Fruit fly (Drosophila melanogaster): ENCODE measurements around the gene Kcmf1.
A peak's percentile ranks its signal among the peaks of the same experiment; 100 is the strongest.

The Kcmf1 gene

DNA sequence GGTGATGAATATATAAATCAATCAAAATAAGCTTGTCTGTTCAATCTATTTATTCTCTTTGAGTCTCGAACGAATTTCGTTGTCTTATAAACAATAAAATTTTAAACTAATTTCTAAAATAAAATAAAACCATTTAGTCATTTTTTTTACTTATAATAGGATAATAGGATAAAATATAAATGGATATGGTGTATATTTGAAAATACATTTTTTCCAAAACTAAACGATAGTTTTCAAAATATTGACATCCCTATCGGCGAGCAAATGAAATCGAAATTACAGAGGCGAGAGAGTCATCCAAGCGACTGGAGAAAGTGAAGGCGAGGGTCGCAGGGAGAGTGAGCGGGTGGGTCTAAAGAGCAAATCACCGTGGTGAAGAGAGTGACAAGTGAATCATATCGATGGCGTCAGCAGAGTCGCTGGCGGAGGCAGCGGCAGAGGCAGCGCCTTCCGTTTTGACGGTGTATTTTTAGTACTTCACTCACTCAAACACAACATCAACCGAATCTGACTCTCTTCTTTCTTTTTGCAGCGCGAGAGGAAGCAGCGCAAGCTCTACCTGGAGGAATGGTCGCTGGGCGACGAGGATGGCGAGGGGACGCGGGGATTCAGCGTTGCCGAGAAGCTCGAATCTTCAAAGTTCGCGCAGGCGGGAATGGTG, 42.8 kb upstream of the Kcmf1 start (continued):
- peak; percentile 95 for TF ChIP-seq CG34376 (GFP tag; optimal IDR thresholded peaks at IDR 0.05)
- TF ChIP-seq CG2889 (GFP tag; IDR thresholded peaks at IDR 0.05): no peak
- TF ChIP-seq Scr (GFP tag; IDR thresholded peaks at IDR 0.05; ENCODE audit: partially characterized antibody): no peak

DNA sequence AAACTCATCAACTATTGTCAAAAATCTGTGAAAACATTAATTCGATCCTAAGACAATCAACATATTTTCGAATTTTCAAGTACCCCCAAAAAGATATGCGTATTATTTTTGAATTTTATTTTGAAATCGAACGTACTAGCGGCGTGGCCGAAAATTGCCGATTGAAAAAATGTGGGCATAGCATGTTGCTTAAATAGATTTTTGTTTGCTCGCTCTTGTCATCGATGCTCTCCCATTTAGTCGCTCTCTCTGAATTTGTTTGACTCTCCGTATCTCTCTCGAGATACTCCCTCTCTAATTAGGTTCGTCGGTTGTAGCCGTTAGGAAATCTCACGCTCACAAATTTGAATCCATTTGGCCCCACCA, 42.3 kb upstream of the Kcmf1 start:
- TF ChIP-seq Jarid2 (GFP tag; optimal IDR thresholded peaks at IDR 0.05) (peak; percentile 51), Trl (optimal IDR thresholded peaks at IDR 0.05) (peak in 1 of 2 experiments; percentile 98), Trl (GFP tag; optimal IDR thresholded peaks at IDR 0.05) (peak; percentile 7), CG13624 (GFP tag; optimal IDR thresholded peaks at IDR 0.05) (peak; percentile 35), CG6813 (GFP tag; optimal IDR thresholded peaks at IDR 0.05) (no peak), yki (optimal IDR thresholded peaks at IDR 0.05) (peak; percentile 88), NC2α (GFP tag; optimal IDR thresholded peaks at IDR 0.05) (peak; percentile 24), CG4282 (GFP tag; optimal IDR thresholded peaks at IDR 0.05) (no peak), luna (GFP tag; optimal IDR thresholded peaks at IDR 0.05) (peak; percentile 8), gro (GFP tag; optimal IDR thresholded peaks at IDR 0.05) (peak; percentile 24), CG8290 (GFP tag; optimal IDR thresholded peaks at IDR 0.05) (no peak), CG8290 (tag; optimal IDR thresholded peaks at IDR 0.05) (peak in 1 of 2 experiments; percentile 70), Med (GFP tag) (peak; percentile 82), maf-S (GFP tag; optimal IDR thresholded peaks at IDR 0.05) (peak; percentile 21), CG4707 (GFP tag; optimal IDR thresholded peaks at IDR 0.05) (no peak)

DNA sequence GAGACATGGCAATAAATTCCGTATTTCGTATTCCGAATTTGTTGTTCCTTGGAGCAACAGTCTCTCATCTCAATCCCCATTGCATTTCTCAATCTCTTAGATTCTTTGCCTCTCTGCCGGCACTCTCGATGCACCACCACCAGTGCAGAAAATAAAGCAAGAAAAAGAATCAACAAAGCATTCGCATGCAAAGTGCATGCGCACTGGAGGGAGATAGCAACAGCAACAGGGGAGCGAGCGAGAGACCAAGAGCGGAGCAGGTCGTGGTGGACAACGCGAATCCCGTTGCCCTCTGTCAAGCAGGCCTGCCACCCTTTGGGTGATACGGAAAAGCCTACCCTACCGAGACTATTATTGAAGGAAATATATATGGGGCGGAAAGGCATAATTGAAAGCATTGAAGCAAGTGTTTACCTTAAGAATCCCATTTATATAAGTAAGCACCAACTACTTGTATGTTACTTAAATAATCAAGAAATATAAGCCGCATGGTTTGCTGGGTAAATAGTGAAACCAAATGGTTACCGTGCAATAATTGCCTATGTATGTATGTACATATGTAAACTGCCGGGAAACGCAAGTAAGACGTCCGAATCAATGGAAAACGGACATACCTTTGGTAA, 41.8 kb upstream of the Kcmf1 start:
- TF ChIP-seq pros (GFP tag; optimal IDR thresholded peaks at IDR 0.05) (peak; percentile 77), CG30403 (GFP tag; optimal IDR thresholded peaks at IDR 0.05) (no peak), Pdp1 (GFP tag; optimal IDR thresholded peaks at IDR 0.05) (peak in 1 of 2 experiments; percentile 33), ERR (GFP tag; optimal IDR thresholded peaks at IDR 0.05) (no peak), ewg (GFP tag; optimal IDR thresholded peaks at IDR 0.05) (peak; percentile 92), scrt (GFP tag; optimal IDR thresholded peaks at IDR 0.05) (peak; percentile 19), fd3F (GFP tag; optimal IDR thresholded peaks at IDR 0.05) (peak; percentile 14), trem (tag; optimal IDR thresholded peaks at IDR 0.05) (peak; percentile 8), CG18262 (tag; optimal IDR thresholded peaks at IDR 0.05) (no peak), Hmr (GFP tag; optimal IDR thresholded peaks at IDR 0.05) (no peak), ash1 (GFP tag; optimal IDR thresholded peaks at IDR 0.05) (no peak), Ets65A (GFP tag) (peak; percentile 47), CG4282 (GFP tag; optimal IDR thresholded peaks at IDR 0.05) (no peak), CrebB (tag; optimal IDR thresholded peaks at IDR 0.05) (no peak), cg (GFP tag; optimal IDR thresholded peaks at IDR 0.05) (peak; percentile 21), tgo (GFP tag; IDR thresholded peaks at IDR 0.05) (no peak), Taf1 (GFP tag; IDR thresholded peaks at IDR 0.05) (no peak), CG1832 (GFP tag; optimal IDR thresholded peaks at IDR 0.05) (peak; percentile 74), gcm (GFP tag; optimal IDR thresholded peaks at IDR 0.05) (no peak), Trl (optimal IDR thresholded peaks at IDR 0.05) (peak in 1 of 2 experiments; percentile 46), Trl (GFP tag; optimal IDR thresholded peaks at IDR 0.05) (no peak), Asciz (GFP tag; optimal IDR thresholded peaks at IDR 0.05) (peak; percentile 4), sens (GFP tag) (peak; percentile 72), CG1792 (GFP tag; optimal IDR thresholded peaks at IDR 0.05) (peak; percentile 7), bsh (GFP tag; optimal IDR thresholded peaks at IDR 0.05) (peak in 1 of 2 experiments; percentile 73), Hr3 (GFP tag; optimal IDR thresholded peaks at IDR 0.05) (no peak), crol (GFP tag; IDR thresholded peaks at IDR 0.05) (no peak), HLHmδ (GFP tag; optimal IDR thresholded peaks at IDR 0.05) (no peak), p53 (GFP tag; optimal IDR thresholded peaks at IDR 0.05) (no peak), pum (GFP tag; optimal IDR thresholded peaks at IDR 0.05) (no peak), nom (GFP tag; optimal IDR thresholded peaks at IDR 0.05) (peak; percentile 88), CG8478 (optimal IDR thresholded peaks at IDR 0.05) (no peak)
